Worm (Caenorhabditis elegans) whole organism, L2 larva: ENCODE measurements around the gene oac-14.
A peak's percentile ranks its signal among the peaks of the same experiment; 100 is the strongest.
"Not testable (repeated sequence)": the region's sequence is repeated elsewhere in the genome, so short reads cannot be mapped to it uniquely, and the experiment has no call there.

ENCODE experiments used
- C34F6.9 ChIP-seq: fragments of 150-350 bp; optimal IDR thresholded peaks from 2 replicates; lab custom pipeline; 2014; ENCODE audit warnings: missing biosample characterization, missing genetic modification characterization
- F13H6.1 ChIP-seq: sonication (generic microtip); optimal IDR thresholded peaks from 2 replicates; lab custom pipeline; 2016; ENCODE audit warnings: missing genetic modification characterization, missing compliant biosample characterization
- R02D3.7 ChIP-seq: fragments of 150-350 bp; optimal IDR thresholded peaks from 2 replicates; lab custom pipeline; 2014; ENCODE audit warnings: missing biosample characterization, missing genetic modification characterization
- ZK546.5 ChIP-seq: sonication (generic microtip); optimal IDR thresholded peaks from 2 replicates; lab custom pipeline; 2017; ENCODE audit warnings: missing biosample characterization, missing genetic modification characterization
- alr-1 ChIP-seq: fragments of 150-350 bp; optimal IDR thresholded peaks from 2 replicates; lab custom pipeline; 2014; ENCODE audit warnings: missing biosample characterization, missing genetic modification characterization
- aly-2 ChIP-seq: fragments of 150-350 bp; optimal IDR thresholded peaks from 2 replicates; lab custom pipeline; 2014; ENCODE audit warnings: missing biosample characterization, missing genetic modification characterization
- ama-1 ChIP-seq: fragments of 150-350 bp; optimal IDR thresholded peaks from 2 replicates; lab custom pipeline; 2018; ENCODE audit warnings: inconsistent platforms
- blmp-1 ChIP-seq: sonication (generic microtip); optimal IDR thresholded peaks from 2 replicates; lab custom pipeline; 2017; ENCODE audit warnings: missing genetic modification characterization, mild to moderate bottlenecking, missing compliant biosample characterization, antibody characterized with exemption, moderate library complexity; ENCODE audit not compliant: insufficient read depth
- ceh-82 ChIP-seq: fragments of 150-350 bp; optimal IDR thresholded peaks from 2 replicates; lab custom pipeline; 2014; ENCODE audit warnings: missing biosample characterization, missing genetic modification characterization
- crh-2 ChIP-seq: sonication (generic microtip); optimal IDR thresholded peaks from 2 replicates; lab custom pipeline; 2017; ENCODE audit warnings: missing biosample characterization, missing genetic modification characterization
- egl-27 ChIP-seq: sonication (generic microtip); optimal IDR thresholded peaks from 3 replicates; lab custom pipeline; 2017; ENCODE audit warnings: missing biosample characterization, missing genetic modification reagents, missing genetic modification characterization
- fos-1 ChIP-seq: fragments of 150-350 bp; optimal IDR thresholded peaks from 2 replicates; lab custom pipeline; 2014; ENCODE audit warnings: missing biosample characterization, missing genetic modification characterization
- gmeb-1 ChIP-seq: fragments of 150-350 bp; optimal IDR thresholded peaks from 2 replicates; lab custom pipeline; 2014; ENCODE audit warnings: missing biosample characterization, missing genetic modification characterization
- lin-13 ChIP-seq: fragments of 150-350 bp; optimal IDR thresholded peaks from 2 replicates; lab custom pipeline; 2014; ENCODE audit warnings: missing biosample characterization, missing genetic modification reagents, missing genetic modification characterization
- lin-39 ChIP-seq: fragments of 150-350 bp; optimal IDR thresholded peaks from 2 replicates; lab custom pipeline; 2014; ENCODE audit warnings: missing biosample characterization, missing genetic modification reagents, missing genetic modification characterization
- lsy-2 ChIP-seq, 2 experiments: fragments of 150-350 bp in 1 of 2; sonication (generic microtip) in 1 of 2; optimal IDR thresholded peaks; 2 replicates each; lab custom pipeline; 2014 to 2017; ENCODE audit warnings: missing biosample characterization in 2 of 2, missing genetic modification characterization in 2 of 2
- mab-5 ChIP-seq: fragments of 150-350 bp; optimal IDR thresholded peaks from 2 replicates; lab custom pipeline; 2014; ENCODE audit warnings: missing biosample characterization, missing genetic modification characterization
- nhr-10 ChIP-seq: sonication (generic microtip); optimal IDR thresholded peaks from 2 replicates; lab custom pipeline; 2017; ENCODE audit warnings: missing biosample characterization, missing genetic modification characterization
- nhr-11 ChIP-seq: fragments of 150-350 bp; optimal IDR thresholded peaks from 2 replicates; lab custom pipeline; 2014; ENCODE audit warnings: missing biosample characterization, missing genetic modification characterization
- nhr-129 ChIP-seq: fragments of 150-350 bp; optimal IDR thresholded peaks from 2 replicates; lab custom pipeline; 2014; ENCODE audit warnings: missing biosample characterization, missing genetic modification characterization
- nhr-21 ChIP-seq: fragments of 150-350 bp; optimal IDR thresholded peaks from 2 replicates; lab custom pipeline; 2014; ENCODE audit warnings: missing biosample characterization, missing genetic modification characterization
- nhr-25 ChIP-seq: fragments of 150-350 bp; sonication (generic microtip); optimal IDR thresholded peaks from 3 replicates; lab custom pipeline; 2014; ENCODE audit warnings: missing biosample characterization, missing genetic modification characterization
- nhr-6 ChIP-seq: fragments of 150-350 bp; optimal IDR thresholded peaks from 2 replicates; lab custom pipeline; 2014; ENCODE audit warnings: missing biosample characterization, missing genetic modification characterization
- sem-4 ChIP-seq: fragments of 150-350 bp; optimal IDR thresholded peaks from 2 replicates; lab custom pipeline; 2014; ENCODE audit warnings: missing biosample characterization, missing genetic modification reagents, missing genetic modification characterization
- sma-3 ChIP-seq: sonication (generic microtip); optimal IDR thresholded peaks from 2 replicates; lab custom pipeline; 2016; ENCODE audit warnings: missing genetic modification reagents, missing genetic modification characterization, missing compliant biosample characterization
- sma-9 ChIP-seq, 2 experiments: fragments of 150-350 bp in 1 of 2; sonication (generic microtip) in 1 of 2; optimal IDR thresholded peaks; 2 replicates each; lab custom pipeline; 2014 to 2016; ENCODE audit warnings: missing genetic modification characterization in 2 of 2, mild to moderate bottlenecking in 1 of 2, missing biosample characterization in 1 of 2, missing compliant biosample characterization in 1 of 2, missing genetic modification reagents in 1 of 2, moderate library complexity in 1 of 2
- unc-39 ChIP-seq: fragments of 150-350 bp; optimal IDR thresholded peaks from 2 replicates; lab custom pipeline; 2014; ENCODE audit warnings: missing biosample characterization, missing genetic modification characterization
- unc-55 ChIP-seq: fragments of 150-350 bp; sonication (generic microtip); optimal IDR thresholded peaks from 3 replicates; lab custom pipeline; 2014; ENCODE audit warnings: missing biosample characterization, missing genetic modification reagents, missing genetic modification characterization
- unc-62 ChIP-seq: fragments of 150-350 bp; optimal IDR thresholded peaks from 2 replicates; lab custom pipeline; 2014; ENCODE audit warnings: missing biosample characterization, missing genetic modification reagents, missing genetic modification characterization
- ztf-11 ChIP-seq: sonication (generic microtip); optimal IDR thresholded peaks from 2 replicates; lab custom pipeline; 2017; ENCODE audit warnings: missing biosample characterization, missing genetic modification characterization
- ztf-4 ChIP-seq: fragments of 150-350 bp; optimal IDR thresholded peaks from 2 replicates; lab custom pipeline; 2014; ENCODE audit warnings: missing biosample characterization, missing genetic modification characterization

The oac-14 gene

DNA sequence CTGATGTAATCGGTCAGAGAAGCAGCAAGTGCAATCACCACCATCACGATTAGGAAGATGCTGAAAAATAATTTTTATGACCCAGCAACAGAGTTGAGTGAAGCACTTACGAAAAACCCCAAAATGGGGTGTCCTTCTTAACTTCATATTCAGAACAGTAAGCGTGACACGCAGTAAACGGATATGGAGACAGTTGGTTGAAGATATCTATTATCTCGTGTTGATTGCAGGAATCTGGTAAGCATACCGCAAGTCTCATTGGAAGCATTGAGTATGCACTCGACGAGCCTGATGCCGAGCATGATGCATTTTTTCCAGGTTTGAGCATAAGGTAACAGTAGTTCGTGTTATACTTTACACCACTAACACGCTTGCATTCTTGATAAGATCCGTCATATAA is 549 bp downstream of the oac-14 start:
- TF ChIP-seq ztf-4 (tag; lab: Kevin White, UChicago) (no peak), ceh-82 (tag; lab: Kevin White, UChicago) (no peak)

DNA sequence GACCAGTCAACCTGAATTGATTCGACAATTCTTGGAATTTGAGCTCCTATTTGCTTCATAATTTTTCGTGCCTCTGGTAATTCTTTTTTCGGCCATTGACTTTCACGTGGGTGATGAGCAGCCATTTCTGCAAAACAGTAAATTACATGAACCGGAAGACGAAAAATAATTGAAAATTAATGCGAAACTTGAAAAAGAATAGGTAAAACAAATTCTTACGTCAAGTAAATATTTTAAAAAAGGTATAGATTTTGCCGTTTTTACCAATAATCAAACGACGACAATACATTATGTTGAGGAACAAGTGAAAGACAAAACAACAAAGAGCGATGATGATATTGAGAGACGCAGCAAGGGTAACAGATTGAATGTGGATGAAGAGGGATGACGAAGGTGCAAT is 3.3 kb downstream of the oac-14 start, which contains the start of gene moc-1:
Gene moc-1, minus strand, starts transcription at position 127 of the 400 bp plus-strand sequence.
- TF ChIP-seq gmeb-1 (tag; lab: Kevin White, UChicago) (no peak), ama-1 (lab: Kevin White, UChicago) (no peak), aly-2 (no peak), lin-13 (GFP tag; lab: Kevin White, UChicago) (no peak), unc-62 (no peak), nhr-10 (no peak), unc-39 (no peak), unc-55 (GFP tag; lab: Kevin White, UChicago) (no peak), nhr-6 (tag; lab: Kevin White, UChicago) (no peak), lin-39 (tag; lab: Kevin White, UChicago) (no peak), C34F6.9 (tag; lab: Kevin White, UChicago) (no peak), F13H6.1 (tag; lab: Kevin White, UChicago) (no peak), ZK546.5 (tag; lab: Kevin White, UChicago) (no peak), ztf-11 (no peak), alr-1 (tag; lab: Kevin White, UChicago) (no peak), blmp-1 (no peak), nhr-25 (tag; lab: Kevin White, UChicago) (no peak), crh-2 (tag; lab: Kevin White, UChicago) (no peak)

DNA sequence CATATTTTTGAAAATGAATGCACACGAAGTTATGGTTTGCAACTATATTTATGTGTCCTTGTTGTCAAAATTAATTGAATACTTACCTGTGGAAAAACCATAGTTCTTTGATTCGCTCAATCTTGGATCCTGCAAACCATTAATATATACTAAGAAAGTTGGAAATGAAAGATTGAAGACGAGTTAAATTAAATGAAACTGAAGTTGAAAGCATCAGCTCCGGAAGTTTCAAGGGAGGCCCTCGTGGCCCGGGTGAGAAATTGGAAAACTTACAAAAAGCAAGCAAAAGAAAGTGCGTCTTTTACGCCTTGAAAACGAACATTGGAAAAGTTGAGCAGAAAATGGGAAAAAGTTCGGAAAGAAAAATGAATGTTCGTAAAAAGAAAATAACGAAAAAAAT is 8.7 kb downstream of the oac-14 start, which contains the start of gene unc-58:
Gene unc-58, minus strand, starts transcription at position 101 of the 400 bp plus-strand sequence.
- TF ChIP-seq gmeb-1 (tag; lab: Kevin White, UChicago) (no peak), fos-1 (tag; lab: Kevin White, UChicago) (no peak), R02D3.7 (tag; lab: Kevin White, UChicago) (no peak), aly-2 (no peak)

DNA sequence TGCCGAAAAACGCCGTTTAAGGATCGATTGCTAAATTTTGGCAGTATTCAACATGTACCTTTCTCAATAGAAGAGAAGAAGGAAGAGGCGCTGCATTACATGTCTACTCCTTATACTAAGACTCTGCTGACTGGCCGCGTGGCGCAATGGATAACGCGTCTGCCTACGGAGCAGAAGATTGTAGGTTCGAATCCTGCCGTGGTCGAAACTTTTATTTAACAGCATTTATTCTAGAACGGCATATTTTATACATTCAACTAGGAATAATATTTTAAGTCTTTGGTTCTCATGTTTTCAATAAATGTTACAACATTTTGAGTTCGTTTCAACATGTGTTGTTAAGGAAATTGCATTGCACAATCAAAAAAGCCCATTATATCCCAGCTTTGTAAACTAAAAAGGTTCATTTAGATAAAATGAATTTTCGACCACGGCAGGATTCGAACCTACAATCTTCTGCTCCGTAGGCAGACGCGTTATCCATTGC is 9.2 kb downstream of the oac-14 start:
- TF ChIP-seq sem-4 (tag; lab: Kevin White, UChicago) (peak; percentile 32), sma-3 (GFP tag; lab: Kevin White, UChicago) (peak; percentile 60), nhr-129 (tag; lab: Kevin White, UChicago) (peak; percentile 54), lsy-2 (tag; optimal IDR thresholded peaks at IDR 0.05; lab: Kevin White, UChicago) (peak in 1 of 2 experiments; percentile 37), egl-27 (peak; percentile 54), F13H6.1 (tag; lab: Kevin White, UChicago) (peak; percentile 53), crh-2 (tag; lab: Kevin White, UChicago) (peak; percentile 74), C34F6.9 (tag; lab: Kevin White, UChicago) (peak; percentile 31), unc-55 (GFP tag; lab: Kevin White, UChicago) (peak; percentile 76), ztf-4 (tag; lab: Kevin White, UChicago) (peak; percentile 14), nhr-11 (tag; lab: Kevin White, UChicago) (peak; percentile 19), sma-9 (GFP tag; optimal IDR thresholded peaks at IDR 0.05; lab: Kevin White, UChicago) (peak; percentile 79), lin-13 (GFP tag; lab: Kevin White, UChicago) (peak; percentile 62), nhr-21 (tag; lab: Kevin White, UChicago) (peak; percentile 59), fos-1 (tag; lab: Kevin White, UChicago) (peak; percentile 54)
- TF ChIP-seq sma-9 (tag; optimal IDR thresholded peaks at IDR 0.05; lab: Kevin White, UChicago) = not testable (repeated sequence)

DNA sequence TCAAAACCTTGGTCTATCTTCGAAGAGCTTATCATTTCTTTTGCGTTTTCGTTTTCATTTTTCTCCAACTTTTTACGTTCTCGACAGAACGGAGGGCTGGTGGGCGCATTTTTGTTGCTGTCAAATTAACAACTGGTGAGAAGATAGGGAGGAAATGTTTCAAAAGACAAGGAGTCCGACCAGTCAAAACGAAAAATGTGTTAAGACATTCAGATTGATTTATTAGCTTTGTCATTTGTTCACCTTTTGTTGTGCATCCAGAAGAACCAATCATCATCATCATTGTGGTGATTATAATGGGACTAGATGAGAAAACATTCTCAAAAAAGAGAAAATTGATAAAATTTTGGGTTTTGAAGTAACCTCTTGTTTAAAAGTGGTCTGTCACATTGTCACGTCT is 11.7 kb downstream of the oac-14 start:
- peak; percentile 1 for TF ChIP-seq nhr-129 (tag; lab: Kevin White, UChicago)
- TF ChIP-seq mab-5 (tag; lab: Kevin White, UChicago) = peak; percentile 75
- no peak for TF ChIP-seq lin-13 (GFP tag; lab: Kevin White, UChicago)
- TF ChIP-seq sma-9 (GFP tag; optimal IDR thresholded peaks at IDR 0.05; lab: Kevin White, UChicago) = peak; percentile 39
- TF ChIP-seq sma-9 (tag; optimal IDR thresholded peaks at IDR 0.05; lab: Kevin White, UChicago) = no peak
- no peak for TF ChIP-seq nhr-21 (tag; lab: Kevin White, UChicago)
- no peak for TF ChIP-seq unc-55 (GFP tag; lab: Kevin White, UChicago)
- TF ChIP-seq, all 48 proteins: peak for 3
